Worm (Caenorhabditis elegans) whole organism, young adult: Measurements from ENCODE around the gene smf-2.

Source experiments
- F10E7.11 ChIP-seq: sonication (generic microtip); optimal IDR thresholded peaks from 2 replicates; lab custom pipeline; 2017; ENCODE audit warnings: mild to moderate bottlenecking, missing genetic modification characterization, moderate library complexity, missing compliant biosample characterization
- F37B4.10 ChIP-seq: fragments of 200-800 bp; sonication (Bioruptor generic); IDR thresholded peaks from 2 replicates; pipeline ENCODE4 v1.3.6; 2022; ENCODE audit warnings: missing genetic modification characterization, missing compliant biosample characterization
- F49E8.2 ChIP-seq: sonication (generic microtip); optimal IDR thresholded peaks from 3 replicates; lab custom pipeline; 2017; ENCODE audit warnings: missing genetic modification characterization, mild to moderate bottlenecking, missing compliant biosample characterization, antibody characterized with exemption, moderate library complexity; ENCODE audit not compliant: insufficient read depth
- ama-1 ChIP-seq, 3 experiments: fragments of 150-350 bp in 1 of 3; sonication (generic microtip) in 2 of 3; optimal IDR thresholded peaks; 2 replicates each; lab custom pipeline; 2014 to 2018; ENCODE audit warnings: missing biosample characterization in 2 of 3, missing genetic modification characterization in 2 of 3, missing genetic modification reagents in 2 of 3
- aptf-2 ChIP-seq: fragments of 200-800 bp; sonication (Bioruptor generic); conservative IDR thresholded peaks from 2 replicates; pipeline ENCODE4 v1.3.6; 2022; ENCODE audit warnings: missing genetic modification reagents, missing genetic modification characterization, missing compliant biosample characterization
- cebp-1 ChIP-seq, 2 experiments: fragments of 200-800 bp in 1 of 2; sonication (Bioruptor generic) in 1 of 2; sonication (generic microtip) in 1 of 2; IDR thresholded peaks in 1 of 2; optimal IDR thresholded peaks in 1 of 2; 2 replicates each; pipeline versions ENCODE4 v1.3.6 to Lab custom; 2017 to 2022; ENCODE audit warnings: missing compliant biosample characterization in 2 of 2, missing genetic modification characterization in 2 of 2, mild to moderate bottlenecking in 1 of 2, missing genetic modification reagents in 1 of 2, moderate library complexity in 1 of 2
- hlh-12 ChIP-seq: sonication (generic microtip); optimal IDR thresholded peaks from 2 replicates; lab custom pipeline; 2016; ENCODE audit warnings: missing genetic modification characterization, missing compliant biosample characterization
- lin-40 ChIP-seq: sonication (generic microtip); optimal IDR thresholded peaks from 2 replicates; lab custom pipeline; 2016; ENCODE audit warnings: missing genetic modification characterization, mild to moderate bottlenecking, missing compliant biosample characterization, missing genotype, missing genetic modification reagents
- lir-1 ChIP-seq: fragments of 200-800 bp; sonication (Bioruptor generic); conservative IDR thresholded peaks from 2 replicates; pipeline ENCODE4 v1.3.6; 2022; ENCODE audit warnings: missing genetic modification reagents, missing genetic modification characterization, missing compliant biosample characterization
- mxl-1 ChIP-seq: sonication (generic microtip); optimal IDR thresholded peaks from 2 replicates; lab custom pipeline; 2016; ENCODE audit warnings: missing genetic modification characterization, missing compliant biosample characterization
- nfya-1 ChIP-seq: sonication (generic microtip); optimal IDR thresholded peaks from 2 replicates; lab custom pipeline; 2017; ENCODE audit warnings: antibody characterized with exemption, missing compliant biosample characterization, missing genetic modification characterization, borderline replicate concordance; ENCODE audit not compliant: insufficient read depth
- unc-130 ChIP-seq: sonication (generic microtip); optimal IDR thresholded peaks from 2 replicates; lab custom pipeline; 2016; ENCODE audit warnings: missing genetic modification reagents, missing genetic modification characterization, missing compliant biosample characterization

ce11 chrX:6740282-6740982 lies 21.9 kb upstream of the smf-2 start:
- TF ChIP-seq nfya-1 (no peak), unc-130 (GFP tag; lab: Kevin White, UChicago) (no peak), F49E8.2 (no peak), aptf-2 (no peak), lir-1 (no peak), hlh-12 (no peak), ama-1 (optimal IDR thresholded peaks at IDR 0.05; lab: Kevin White, UChicago) (no peak), ama-1 (GFP tag; optimal IDR thresholded peaks at IDR 0.05; lab: Kevin White, UChicago) (peak in 1 of 2 experiments; percentile 24), mxl-1 (tag; lab: Kevin White, UChicago) (no peak), F10E7.11 (tag; lab: Kevin White, UChicago) (no peak), F37B4.10 (GFP tag; lab: Robert Waterston, UW) (no peak), lin-40 (tag; lab: Kevin White, UChicago) (no peak), cebp-1 (GFP tag; IDR thresholded peaks at IDR 0.05; lab: Robert Waterston, UW) (no peak), cebp-1 (tag; optimal IDR thresholded peaks at IDR 0.05; lab: Kevin White, UChicago) (no peak)
